Fruit fly (Drosophila melanogaster) Kc167 (cell line): ENCODE results near the gene Dus2.

ENCODE experiments used
- h ChIP-seq: fragments of >200 bp; optimal IDR thresholded peaks from 3 replicates; lab custom pipeline; 2018; ENCODE audit warnings: missing external identifiers
- psq ChIP-seq: fragments of >200 bp; optimal IDR thresholded peaks from 2 replicates; lab custom pipeline; 2017; ENCODE audit warnings: missing external identifiers
- ttk ChIP-seq: sonication (Bioruptor generic); optimal IDR thresholded peaks from 2 replicates; lab custom pipeline; 2017; ENCODE audit warnings: missing external identifiers

DNA sequence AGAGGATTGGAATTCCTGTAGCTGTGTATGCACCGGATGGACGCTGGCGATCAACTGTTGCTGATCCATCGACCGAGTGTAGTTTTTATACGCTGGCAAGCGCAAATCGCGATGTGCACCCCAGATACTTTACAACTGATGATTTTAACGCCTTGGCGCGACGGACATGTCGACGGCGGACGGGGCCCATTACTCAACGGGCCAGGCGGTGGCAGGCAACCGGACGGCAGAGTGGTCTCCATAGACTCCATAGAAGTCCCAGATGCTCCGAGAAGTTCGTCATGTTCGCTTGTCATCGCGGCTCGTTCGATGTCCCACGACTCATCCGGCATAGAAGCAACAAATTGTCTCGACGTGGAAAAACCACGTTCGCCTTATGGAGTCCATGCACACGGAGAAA is 45.9 kb upstream of the Dus2 start, which contains the start of gene CG13403:
- TF ChIP-seq h (lab: Kevin White, UChicago) (no peak), psq (lab: Kevin White, UChicago) (no peak), ttk (lab: Kevin White, UChicago) (no peak)
